Fruit fly (Drosophila melanogaster) whole organism, adult: Measurements from ENCODE around the gene CG43078.

ENCODE experiments used
- CG14711 ChIP-seq: fragments of 200-800 bp; sonication (Bioruptor generic); optimal IDR thresholded peaks from 2 replicates; lab custom pipeline; 2018; ENCODE audit warnings: missing biosample characterization, mild to moderate bottlenecking, missing genetic modification characterization, moderate library complexity
- CG33017 ChIP-seq: fragments of 200-800 bp; sonication (Bioruptor generic); optimal IDR thresholded peaks from 2 replicates; lab custom pipeline; 2018; ENCODE audit warnings: missing biosample characterization, mild to moderate bottlenecking, missing genetic modification characterization, moderate library complexity
- CG5204 ChIP-seq: fragments of 200-800 bp; sonication (Bioruptor generic); optimal IDR thresholded peaks from 2 replicates; lab custom pipeline; 2016; ENCODE audit warnings: missing biosample characterization, missing genetic modification characterization
- CG7045 ChIP-seq: fragments of 200-800 bp; sonication (Bioruptor generic); optimal IDR thresholded peaks from 2 replicates; lab custom pipeline; 2017; ENCODE audit warnings: missing biosample characterization, mild to moderate bottlenecking, missing genetic modification characterization
- CG7101 ChIP-seq: fragments of 200-800 bp; sonication (Bioruptor generic); optimal IDR thresholded peaks from 2 replicates; lab custom pipeline; 2018; ENCODE audit warnings: missing biosample characterization, mild to moderate bottlenecking, missing genetic modification characterization, moderate library complexity
- Mnt ChIP-seq: fragments of 200-800 bp; sonication (Bioruptor generic); optimal IDR thresholded peaks from 2 replicates; lab custom pipeline; 2016; ENCODE audit warnings: missing biosample characterization, mild to moderate bottlenecking, missing genetic modification characterization
- bab1 ChIP-seq: fragments of 200-800 bp; sonication (Bioruptor generic); optimal IDR thresholded peaks from 3 replicates; lab custom pipeline; 2019; ENCODE audit warnings: missing biosample characterization, mild to moderate bottlenecking, missing genetic modification characterization, moderate library complexity
- cic ChIP-seq: fragments of 200-800 bp; sonication (Bioruptor generic); optimal IDR thresholded peaks from 2 replicates; lab custom pipeline; 2017; ENCODE audit warnings: missing biosample characterization, mild to moderate bottlenecking, missing genetic modification characterization, moderate library complexity
- cnc ChIP-seq, 2 experiments: fragments of >200 bp; optimal IDR thresholded peaks; 2 replicates each; lab custom pipeline; 2017
- kay ChIP-seq: fragments of 200-800 bp; sonication (Bioruptor generic); peaks from one replicate; lab custom pipeline; 2016; ENCODE audit warnings: missing biosample characterization, missing genetic modification characterization, borderline replicate concordance
- toe ChIP-seq: fragments of 200-800 bp; sonication (Bioruptor generic); optimal IDR thresholded peaks from 2 replicates; lab custom pipeline; 2016; ENCODE audit warnings: missing biosample characterization, missing genetic modification characterization

- TF ChIP-seq CG5204 (GFP tag; lab: Kevin White, UChicago) = no peak
- no peak for TF ChIP-seq kay (GFP tag; lab: Kevin White, UChicago)
- TF ChIP-seq bab1 (GFP tag; lab: Kevin White, UChicago) = no peak
- no peak for TF ChIP-seq toe (GFP tag; lab: Kevin White, UChicago)
- TF ChIP-seq Mnt (GFP tag; lab: Kevin White, UChicago) = no peak
- no peak for TF ChIP-seq CG7045 (GFP tag; lab: Kevin White, UChicago)
- no peak for TF ChIP-seq cnc (optimal IDR thresholded peaks at IDR 0.05; lab: Kevin White, UChicago)
- TF ChIP-seq cic (GFP tag; lab: Kevin White, UChicago) = peak; percentile 22
- no peak for TF ChIP-seq CG14711 (tag; lab: Kevin White, UChicago)
- TF ChIP-seq CG33017 = no peak
- no peak for TF ChIP-seq CG7101 (tag; lab: Kevin White, UChicago)
Measured at dm6 chr3L:8554024-8554642, 22.5 kb upstream of the CG43078 start.
